Fruit fly (Drosophila melanogaster) whole organism, embryonic: ENCODE data around the gene CG13239.
A peak's percentile ranks its signal among the peaks of the same experiment; 100 is the strongest.

ENCODE experiments used
- BEAF-32 ChIP-seq: fragments of 200-800 bp; sonication (Bioruptor generic); optimal IDR thresholded peaks from 3 replicates; lab custom pipeline; 2017; ENCODE audit warnings: missing biosample characterization, missing genetic modification characterization, mild to moderate bottlenecking, moderate library complexity, missing genetic modification reagents
- CG10979 ChIP-seq: fragments of 200-800 bp; sonication (Bioruptor generic); optimal IDR thresholded peaks from 2 replicates; lab custom pipeline; 2018; ENCODE audit warnings: missing biosample characterization, mild to moderate bottlenecking, missing genetic modification characterization, moderate library complexity
- CG11085 ChIP-seq: fragments of 200-800 bp; sonication (Bioruptor generic); IDR thresholded peaks from 2 replicates; pipeline ENCODE4 v1.3.6; 2022; ENCODE audit warnings: missing biosample characterization, missing genetic modification characterization
- CG11560 ChIP-seq: fragments of 200-800 bp; sonication (Bioruptor generic); IDR thresholded peaks from 3 replicates; pipeline ENCODE4 v1.3.6; 2022; ENCODE audit warnings: missing biosample characterization, missing genetic modification characterization
- CG13287 ChIP-seq: fragments of 200-800 bp; sonication (Bioruptor generic); IDR thresholded peaks from 2 replicates; pipeline ENCODE4 v1.3.6; 2022; ENCODE audit warnings: missing biosample characterization, missing genetic modification characterization; ENCODE audit not compliant: partially characterized antibody
- CG13775 ChIP-seq: fragments of 200-800 bp; sonication (Bioruptor generic); optimal IDR thresholded peaks from 3 replicates; lab custom pipeline; 2017; ENCODE audit warnings: missing biosample characterization, mild to moderate bottlenecking, missing genetic modification characterization
- CG14441 ChIP-seq: fragments of 200-800 bp; sonication (Bioruptor generic); IDR thresholded peaks from 2 replicates; pipeline ENCODE4 v1.3.6; 2022; ENCODE audit warnings: missing biosample characterization, missing genetic modification characterization
- CG14710 ChIP-seq: fragments of 200-800 bp; sonication (Bioruptor generic); optimal IDR thresholded peaks from 3 replicates; lab custom pipeline; 2019; ENCODE audit warnings: missing biosample characterization, mild to moderate bottlenecking, missing genetic modification characterization, moderate library complexity
- CG15011 ChIP-seq: fragments of 200-800 bp; sonication (Bioruptor generic); optimal IDR thresholded peaks from 3 replicates; lab custom pipeline; 2018; ENCODE audit warnings: missing biosample characterization, mild to moderate bottlenecking, missing genetic modification characterization
- CG15601 ChIP-seq: fragments of 200-800 bp; sonication (Bioruptor generic); optimal IDR thresholded peaks from 3 replicates; lab custom pipeline; 2019; ENCODE audit warnings: missing biosample characterization, mild to moderate bottlenecking, missing genetic modification characterization, moderate library complexity
- CG1647 ChIP-seq: fragments of 200-800 bp; sonication (Bioruptor generic); optimal IDR thresholded peaks from 3 replicates; lab custom pipeline; 2016; ENCODE audit warnings: missing biosample characterization, missing genetic modification characterization
- CG17186 ChIP-seq: fragments of 200-800 bp; sonication (Bioruptor generic); optimal IDR thresholded peaks from 3 replicates; lab custom pipeline; 2017; ENCODE audit warnings: missing biosample characterization, missing genetic modification reagents, missing genetic modification characterization
- CG2129 ChIP-seq: fragments of 200-800 bp; sonication (Bioruptor generic); IDR thresholded peaks from 2 replicates; pipeline ENCODE4 v1.3.6; 2022; ENCODE audit warnings: missing biosample characterization, missing genetic modification characterization; ENCODE audit not compliant: partially characterized antibody
- CG2202 ChIP-seq: fragments of 200-800 bp; sonication (Bioruptor generic); optimal IDR thresholded peaks from 2 replicates; lab custom pipeline; 2018; ENCODE audit warnings: missing biosample characterization, mild to moderate bottlenecking, missing genetic modification characterization
- CG2712 ChIP-seq: fragments of 200-800 bp; optimal IDR thresholded peaks from 3 replicates; lab custom pipeline; 2019; ENCODE audit warnings: missing biosample characterization, mild to moderate bottlenecking, missing genetic modification characterization, moderate library complexity
- CG30020 ChIP-seq: fragments of 200-800 bp; optimal IDR thresholded peaks from 2 replicates; lab custom pipeline; 2019; ENCODE audit warnings: missing biosample characterization, mild to moderate bottlenecking, missing genetic modification characterization, moderate library complexity
- CG31365 ChIP-seq: fragments of 200-800 bp; sonication (Bioruptor generic); optimal IDR thresholded peaks from 2 replicates; lab custom pipeline; 2018; ENCODE audit warnings: missing biosample characterization, mild to moderate bottlenecking, missing genetic modification characterization
- CG31441 ChIP-seq: fragments of 200-800 bp; sonication (Bioruptor generic); IDR thresholded peaks from 2 replicates; pipeline ENCODE4 v1.3.6; 2022; ENCODE audit warnings: missing biosample characterization, missing genetic modification characterization
- CG32532 ChIP-seq: fragments of 200-800 bp; sonication (Bioruptor generic); IDR thresholded peaks from 2 replicates; pipeline ENCODE4 v1.3.6; 2022; ENCODE audit warnings: missing biosample characterization, missing genetic modification characterization
- CG32772 ChIP-seq: fragments of 200-800 bp; sonication (Bioruptor generic); IDR thresholded peaks from 2 replicates; pipeline ENCODE4 v1.3.6; 2022; ENCODE audit warnings: missing biosample characterization, missing genetic modification characterization
- CG6765 ChIP-seq: fragments of 200-800 bp; sonication (Bioruptor generic); optimal IDR thresholded peaks from 3 replicates; lab custom pipeline; 2017; ENCODE audit warnings: missing biosample characterization, mild to moderate bottlenecking, missing genetic modification characterization
- CG7745 ChIP-seq: fragments of 200-800 bp; sonication (Bioruptor generic); optimal IDR thresholded peaks from 2 replicates; lab custom pipeline; 2018; ENCODE audit warnings: missing biosample characterization, mild to moderate bottlenecking, missing genetic modification characterization, moderate library complexity
- CG9797 ChIP-seq: fragments of 200-800 bp; sonication (Bioruptor generic); optimal IDR thresholded peaks from 3 replicates; lab custom pipeline; 2018; ENCODE audit warnings: missing biosample characterization, mild to moderate bottlenecking, missing genetic modification characterization
- CTCF ChIP-seq: fragments of 200-800 bp; sonication (Bioruptor generic); optimal IDR thresholded peaks from 2 replicates; lab custom pipeline; 2017; ENCODE audit warnings: missing biosample characterization, mild to moderate bottlenecking, missing genetic modification characterization, moderate library complexity
- D19A ChIP-seq: fragments of 200-800 bp; optimal IDR thresholded peaks from 3 replicates; lab custom pipeline; 2019; ENCODE audit warnings: missing biosample characterization, mild to moderate bottlenecking, missing genetic modification characterization, moderate library complexity
- Dp ChIP-seq: fragments of 200-800 bp; sonication (Bioruptor generic); optimal IDR thresholded peaks from 2 replicates; lab custom pipeline; 2018; ENCODE audit warnings: missing biosample characterization, mild to moderate bottlenecking, missing genetic modification characterization, moderate library complexity
- HmgZ ChIP-seq: fragments of 200-800 bp; sonication (Bioruptor generic); optimal IDR thresholded peaks from 2 replicates; lab custom pipeline; 2018; ENCODE audit warnings: missing biosample characterization, mild to moderate bottlenecking, missing genetic modification characterization
- MBD-R2 ChIP-seq: fragments of 200-800 bp; sonication (Bioruptor generic); IDR thresholded peaks from 2 replicates; pipeline ENCODE4 v1.3.6; 2022; ENCODE audit warnings: missing biosample characterization, missing genetic modification characterization
- MESR4 ChIP-seq: fragments of 200-800 bp; sonication (Bioruptor generic); optimal IDR thresholded peaks from 2 replicates; lab custom pipeline; 2018; ENCODE audit warnings: missing biosample characterization, mild to moderate bottlenecking, missing genetic modification characterization, moderate library complexity
- Neu2 ChIP-seq: fragments of 200-800 bp; sonication (Bioruptor generic); optimal IDR thresholded peaks from 3 replicates; lab custom pipeline; 2016; ENCODE audit warnings: missing biosample characterization, missing genetic modification characterization, borderline replicate concordance
- Nf-YB ChIP-seq: fragments of 200-800 bp; sonication (Bioruptor generic); optimal IDR thresholded peaks from 3 replicates; lab custom pipeline; 2019; ENCODE audit warnings: missing biosample characterization, mild to moderate bottlenecking, missing genetic modification characterization, moderate library complexity
- Opbp ChIP-seq: fragments of 200-800 bp; sonication (Bioruptor generic); IDR thresholded peaks from 3 replicates; pipeline ENCODE4 v1.3.6; 2022; ENCODE audit warnings: missing biosample characterization, missing genetic modification characterization; ENCODE audit not compliant: partially characterized antibody
- Ptx1 ChIP-seq: fragments of 200-800 bp; sonication (Bioruptor generic); IDR thresholded peaks from 2 replicates; pipeline ENCODE4 v1.3.6; 2022; ENCODE audit warnings: missing biosample characterization, missing genetic modification characterization
- Ravus ChIP-seq: fragments of 200-800 bp; sonication (Bioruptor generic); IDR thresholded peaks from 2 replicates; pipeline ENCODE4 v1.3.6; 2022; ENCODE audit warnings: missing biosample characterization, missing genetic modification characterization
- YL-1 ChIP-seq: fragments of 200-800 bp; sonication (Bioruptor generic); optimal IDR thresholded peaks from 3 replicates; lab custom pipeline; 2017; ENCODE audit warnings: missing biosample characterization, mild to moderate bottlenecking, missing genetic modification characterization
- bigmax ChIP-seq: fragments of 200-800 bp; sonication (Bioruptor generic); optimal IDR thresholded peaks from 2 replicates; lab custom pipeline; 2018; ENCODE audit warnings: missing biosample characterization, mild to moderate bottlenecking, missing genetic modification characterization
- br ChIP-seq: fragments of >200 bp; optimal IDR thresholded peaks from 2 replicates; lab custom pipeline; 2017
- bsh ChIP-seq, 2 experiments: fragments of 200-800 bp; sonication (Bioruptor generic); optimal IDR thresholded peaks; 2 replicates each; lab custom pipeline; 2017 to 2018; ENCODE audit warnings: mild to moderate bottlenecking in 2 of 2, missing biosample characterization in 2 of 2, missing genetic modification characterization in 2 of 2, moderate library complexity in 1 of 2
- cato ChIP-seq: fragments of 200-800 bp; sonication (Bioruptor generic); optimal IDR thresholded peaks from 2 replicates; lab custom pipeline; 2016; ENCODE audit warnings: missing biosample characterization, missing genetic modification characterization, borderline replicate concordance
- dan ChIP-seq: fragments of 200-800 bp; sonication (Bioruptor generic); IDR thresholded peaks from 2 replicates; pipeline ENCODE4 v1.3.6; 2022; ENCODE audit warnings: missing biosample characterization, missing genetic modification characterization
- eve ChIP-seq, 2 experiments: fragments of >200 bp; optimal IDR thresholded peaks; 2 replicates each; lab custom pipeline; 2017; ENCODE audit warnings: missing biosample characterization in 2 of 2, missing genetic modification characterization in 2 of 2
- gce ChIP-seq: fragments of 200-800 bp; sonication (Bioruptor generic); IDR thresholded peaks from 3 replicates; pipeline ENCODE4 v1.3.6; 2022; ENCODE audit warnings: missing biosample characterization, missing genetic modification characterization
- hkb ChIP-seq, 2 experiments: fragments of 200-800 bp in 1 of 2; fragments of >200 bp in 1 of 2; sonication (Bioruptor generic) in 1 of 2; IDR thresholded peaks in 1 of 2; optimal IDR thresholded peaks in 1 of 2; 2 replicates each; pipeline versions ENCODE4 v1.3.6 to Lab custom; 2017 to 2022; ENCODE audit warnings: missing biosample characterization in 1 of 2, missing genetic modification characterization in 1 of 2
- mld ChIP-seq: fragments of 200-800 bp; sonication (Bioruptor generic); IDR thresholded peaks from 3 replicates; pipeline ENCODE4 v1.3.6; 2022; ENCODE audit warnings: missing biosample characterization, missing genetic modification characterization; ENCODE audit not compliant: partially characterized antibody
- nerfin-1 ChIP-seq: fragments of 200-800 bp; sonication (Bioruptor generic); optimal IDR thresholded peaks from 3 replicates; lab custom pipeline; 2019; ENCODE audit warnings: missing biosample characterization, mild to moderate bottlenecking, missing genetic modification characterization, moderate library complexity
- oc ChIP-seq: fragments of 200-800 bp; sonication (Bioruptor generic); optimal IDR thresholded peaks from 2 replicates; lab custom pipeline; 2018; ENCODE audit warnings: missing biosample characterization, mild to moderate bottlenecking, missing genetic modification characterization, moderate library complexity
- sr ChIP-seq: fragments of 200-800 bp; sonication (Bioruptor generic); IDR thresholded peaks from 3 replicates; pipeline ENCODE4 v1.3.6; 2022; ENCODE audit warnings: missing biosample characterization, missing genetic modification characterization
- ssp ChIP-seq: fragments of 200-800 bp; sonication (Bioruptor generic); IDR thresholded peaks from 2 replicates; pipeline ENCODE4 v1.3.6; 2022; ENCODE audit warnings: missing biosample characterization, missing genetic modification characterization
- sug ChIP-seq: fragments of 200-800 bp; optimal IDR thresholded peaks from 2 replicates; lab custom pipeline; 2019; ENCODE audit warnings: missing biosample characterization, mild to moderate bottlenecking, missing genetic modification characterization, moderate library complexity
- tin ChIP-seq: fragments of 200-800 bp; sonication (Bioruptor generic); optimal IDR thresholded peaks from 3 replicates; lab custom pipeline; 2016; ENCODE audit warnings: missing biosample characterization, missing genetic modification characterization
- vnd ChIP-seq: fragments of 200-800 bp; sonication (Bioruptor generic); IDR thresholded peaks from 3 replicates; pipeline ENCODE4 v1.3.6; 2022; ENCODE audit warnings: missing biosample characterization, missing genetic modification characterization; ENCODE audit not compliant: partially characterized antibody

CG13239 gene

dm6 chr3L:22847679-22848118 is 12.9 kb upstream of the CG13239 start (continued):
- TF ChIP-seq hkb (optimal IDR thresholded peaks at IDR 0.05; lab: Kevin White, UChicago) (no peak), hkb (GFP tag; IDR thresholded peaks at IDR 0.05; lab: Robert Waterston, UW) (peak; percentile 49), D19A (no peak), Ravus (GFP tag; lab: Robert Waterston, UW) (no peak), Neu2 (GFP tag; lab: Kevin White, UChicago) (no peak), CG11085 (GFP tag; lab: Robert Waterston, UW) (no peak), sr (GFP tag; lab: Robert Waterston, UW) (no peak), CG10979 (tag; lab: Kevin White, UChicago) (no peak), BEAF-32 (GFP tag; lab: Kevin White, UChicago) (no peak), Nf-YB (GFP tag; lab: Kevin White, UChicago) (no peak), vnd (GFP tag; lab: Robert Waterston, UW) (peak; percentile 84), CG9797 (GFP tag; lab: Kevin White, UChicago) (no peak), CG32772 (GFP tag; lab: Robert Waterston, UW) (no peak), CTCF (GFP tag; lab: Kevin White, UChicago) (no peak), gce (GFP tag; lab: Robert Waterston, UW) (peak; percentile 7; the same call in 1 of the 3 replicates), MESR4 (GFP tag; lab: Kevin White, UChicago) (no peak), CG13287 (peak; percentile 72), CG14710 (tag; lab: Kevin White, UChicago) (no peak), CG32532 (GFP tag; lab: Robert Waterston, UW) (peak; percentile 37; the same call in 1 of the 2 replicates), bsh (GFP tag; optimal IDR thresholded peaks at IDR 0.05; lab: Kevin White, UChicago) (peak in 1 of 2 experiments; percentile 1), CG13775 (GFP tag; lab: Kevin White, UChicago) (no peak), mld (GFP tag; lab: Robert Waterston, UW) (peak; percentile 97), CG2202 (tag; lab: Kevin White, UChicago) (no peak), CG2129 (no peak), dan (no peak), MBD-R2 (GFP tag; lab: Robert Waterston, UW) (no peak), CG7745 (tag; lab: Kevin White, UChicago) (no peak), br (no peak), CG2712 (peak; percentile 17), bigmax (peak; percentile 16), HmgZ (tag; lab: Kevin White, UChicago) (peak; percentile 13), cato (GFP tag; lab: Kevin White, UChicago) (no peak), CG15011 (no peak), CG30020 (no peak), Ptx1 (GFP tag; lab: Robert Waterston, UW) (no peak), oc (tag; lab: Kevin White, UChicago) (no peak), eve (GFP tag; optimal IDR thresholded peaks at IDR 0.05; lab: Kevin White, UChicago) (no peak), CG31441 (GFP tag; lab: Robert Waterston, UW) (no peak), CG15601 (peak; percentile 6), tin (GFP tag; lab: Kevin White, UChicago) (no peak), CG17186 (GFP tag; lab: Kevin White, UChicago) (no peak), CG14441 (GFP tag; lab: Robert Waterston, UW) (no peak), sug (tag; lab: Kevin White, UChicago) (no peak), CG11560 (tag; lab: Robert Waterston, UW) (no peak), nerfin-1 (no peak), Dp (GFP tag; lab: Kevin White, UChicago) (no peak), CG6765 (GFP tag; lab: Kevin White, UChicago) (no peak), ssp (GFP tag; lab: Robert Waterston, UW) (no peak), YL-1 (GFP tag; lab: Kevin White, UChicago) (no peak), CG31365 (tag; lab: Kevin White, UChicago) (peak; percentile 22), CG1647 (GFP tag; lab: Kevin White, UChicago) (no peak), Opbp (GFP tag; lab: Robert Waterston, UW) (peak; percentile 97)
